Worm (Caenorhabditis elegans) whole organism, mixed stage, embryonic: ENCODE results near the gene che-12.
A peak's percentile ranks its signal among the peaks of the same experiment; 100 is the strongest.

Experiments
- M03D4.4 ChIP-seq: sonication (generic microtip); optimal IDR thresholded peaks from 2 replicates; lab custom pipeline; 2017; ENCODE audit warnings: mild to moderate bottlenecking, missing genetic modification characterization, missing compliant biosample characterization
- bed-3 ChIP-seq: fragments of 200-800 bp; sonication (Bioruptor generic); optimal IDR thresholded peaks from 3 replicates; lab custom pipeline; 2018; ENCODE audit warnings: mild to moderate bottlenecking, missing genetic modification characterization, moderate library complexity, missing compliant biosample characterization
- blmp-1 ChIP-seq: fragments of 150-350 bp; optimal IDR thresholded peaks from 2 replicates; lab custom pipeline; 2014; ENCODE audit warnings: missing biosample characterization, missing genetic modification characterization
- ceh-39 ChIP-seq: fragments of 150-350 bp; optimal IDR thresholded peaks from 2 replicates; lab custom pipeline; 2014; ENCODE audit warnings: missing biosample characterization, missing genetic modification characterization
- ceh-43 ChIP-seq: fragments of 200-800 bp; sonication (Bioruptor generic); optimal IDR thresholded peaks from 2 replicates; lab custom pipeline; 2018; ENCODE audit warnings: mild to moderate bottlenecking, missing genetic modification characterization, moderate library complexity, missing compliant biosample characterization
- ceh-83 ChIP-seq: fragments of 200-800 bp; sonication (Bioruptor generic); optimal IDR thresholded peaks from 2 replicates; lab custom pipeline; 2018; ENCODE audit warnings: mild to moderate bottlenecking, missing genetic modification characterization, missing compliant biosample characterization
- ces-1 ChIP-seq: fragments of 150-350 bp; optimal IDR thresholded peaks from 2 replicates; lab custom pipeline; 2014; ENCODE audit warnings: missing biosample characterization, missing genetic modification reagents, missing genetic modification characterization
- cnd-1 ChIP-seq: fragments of 200-800 bp; sonication (Bioruptor generic); optimal IDR thresholded peaks from 2 replicates; lab custom pipeline; 2018; ENCODE audit warnings: mild to moderate bottlenecking, missing genetic modification characterization, missing compliant biosample characterization
- drap-1 ChIP-seq: fragments of 200-800 bp; sonication (Bioruptor generic); optimal IDR thresholded peaks from 3 replicates; lab custom pipeline; 2018; ENCODE audit warnings: mild to moderate bottlenecking, missing genetic modification characterization, missing compliant biosample characterization
- elt-1 ChIP-seq: sonication (generic microtip); optimal IDR thresholded peaks from 2 replicates; lab custom pipeline; 2017; ENCODE audit warnings: missing genetic modification characterization, mild to moderate bottlenecking, missing compliant biosample characterization, antibody characterized with exemption, moderate library complexity, borderline replicate concordance; ENCODE audit not compliant: insufficient read depth
- elt-3 ChIP-seq: fragments of 150-350 bp; optimal IDR thresholded peaks from 2 replicates; lab custom pipeline; 2014; ENCODE audit warnings: missing biosample characterization, missing genetic modification characterization
- flh-1 ChIP-seq: fragments of 200-800 bp; sonication (Bioruptor generic); optimal IDR thresholded peaks from 2 replicates; lab custom pipeline; 2018; ENCODE audit warnings: mild to moderate bottlenecking, missing genetic modification characterization, moderate library complexity, missing compliant biosample characterization
- lin-13 ChIP-seq: fragments of 150-350 bp; optimal IDR thresholded peaks from 2 replicates; lab custom pipeline; 2014; ENCODE audit warnings: missing biosample characterization, missing genetic modification characterization
- lin-32 ChIP-seq: fragments of 200-800 bp; sonication (Bioruptor generic); optimal IDR thresholded peaks from 2 replicates; lab custom pipeline; 2018; ENCODE audit warnings: mild to moderate bottlenecking, missing genetic modification characterization, missing compliant biosample characterization
- lsy-2 ChIP-seq: fragments of 150-350 bp; optimal IDR thresholded peaks from 2 replicates; lab custom pipeline; 2014; ENCODE audit warnings: missing biosample characterization, missing genetic modification characterization
- mab-5 ChIP-seq: fragments of 150-350 bp; optimal IDR thresholded peaks from 2 replicates; lab custom pipeline; 2014; ENCODE audit warnings: missing biosample characterization, missing genetic modification characterization
- mep-1 ChIP-seq: fragments of 150-350 bp; optimal IDR thresholded peaks from 2 replicates; lab custom pipeline; 2017; ENCODE audit warnings: missing biosample characterization, missing genetic modification reagents, missing genetic modification characterization, inconsistent platforms
- nhr-2 ChIP-seq: fragments of 150-350 bp; optimal IDR thresholded peaks from 2 replicates; lab custom pipeline; 2014; ENCODE audit warnings: missing biosample characterization, missing genetic modification characterization
- nhr-28 ChIP-seq: fragments of 150-350 bp; optimal IDR thresholded peaks from 2 replicates; lab custom pipeline; 2014; ENCODE audit warnings: missing biosample characterization, missing genetic modification characterization
- nhr-76 ChIP-seq: sonication (generic microtip); optimal IDR thresholded peaks from 2 replicates; lab custom pipeline; 2017; ENCODE audit warnings: missing biosample characterization, missing genetic modification characterization
- pha-4 ChIP-seq: fragments of 150-350 bp; optimal IDR thresholded peaks from 2 replicates; lab custom pipeline; 2018; ENCODE audit warnings: missing biosample characterization, missing genetic modification reagents, missing genetic modification characterization
- sem-2 ChIP-seq: fragments of 200-800 bp; sonication (Bioruptor generic); optimal IDR thresholded peaks from 2 replicates; lab custom pipeline; 2018; ENCODE audit warnings: mild to moderate bottlenecking, missing genetic modification characterization, missing compliant biosample characterization
- snpc-4 ChIP-seq: fragments of 150-350 bp; optimal IDR thresholded peaks from 2 replicates; lab custom pipeline; 2014; ENCODE audit warnings: missing biosample characterization, missing genetic modification characterization
- sptf-1 ChIP-seq: sonication (generic microtip); optimal IDR thresholded peaks from 2 replicates; lab custom pipeline; 2017; ENCODE audit warnings: mild to moderate bottlenecking, missing genetic modification characterization, moderate library complexity, missing compliant biosample characterization
- tbx-8 ChIP-seq: fragments of 200-800 bp; sonication (Bioruptor generic); optimal IDR thresholded peaks from 2 replicates; lab custom pipeline; 2018; ENCODE audit warnings: mild to moderate bottlenecking, missing genetic modification characterization, moderate library complexity, missing compliant biosample characterization
- unc-120 ChIP-seq: sonication (generic microtip); optimal IDR thresholded peaks from 2 replicates; lab custom pipeline; 2017; ENCODE audit warnings: missing genetic modification characterization, missing compliant biosample characterization; ENCODE audit not compliant: poor library complexity, severe bottlenecking
- unc-39 ChIP-seq: fragments of 150-350 bp; optimal IDR thresholded peaks from 2 replicates; lab custom pipeline; 2014; ENCODE audit warnings: missing biosample characterization, missing genetic modification characterization
- unc-62 ChIP-seq: fragments of 150-350 bp; optimal IDR thresholded peaks from 2 replicates; lab custom pipeline; 2014; ENCODE audit warnings: missing biosample characterization, missing genetic modification reagents, missing genetic modification characterization
- zip-8 ChIP-seq: fragments of 150-350 bp; optimal IDR thresholded peaks from 2 replicates; lab custom pipeline; 2014; ENCODE audit warnings: missing biosample characterization, missing genetic modification characterization
- ztf-11 ChIP-seq: fragments of 150-350 bp; optimal IDR thresholded peaks from 2 replicates; lab custom pipeline; 2014; ENCODE audit warnings: missing biosample characterization, missing genetic modification characterization

Gene che-12

ce11 chrV:10276038-10276437 lies 31.1 kb downstream of the che-12 start:
- no peak for TF ChIP-seq sptf-1 (tag; lab: Kevin White, UChicago)
- no peak for TF ChIP-seq unc-39 (tag; lab: Kevin White, UChicago)
- no peak for TF ChIP-seq sem-2 (GFP tag; lab: Kevin White, UChicago)
- TF ChIP-seq ceh-43 (GFP tag; lab: Kevin White, UChicago) = no peak
- no peak for TF ChIP-seq elt-1 (tag; lab: Kevin White, UChicago)
- TF ChIP-seq nhr-2 (tag; lab: Kevin White, UChicago) = no peak
- no peak for TF ChIP-seq mab-5 (tag; lab: Kevin White, UChicago)
- TF ChIP-seq snpc-4 (tag; lab: Kevin White, UChicago) = no peak
- TF ChIP-seq unc-62 (GFP tag; lab: Kevin White, UChicago) = no peak
- no peak for TF ChIP-seq flh-1 (GFP tag; lab: Kevin White, UChicago)
- no peak for TF ChIP-seq ces-1 (GFP tag; lab: Kevin White, UChicago)
- TF ChIP-seq bed-3 (GFP tag; lab: Kevin White, UChicago) = no peak
- TF ChIP-seq elt-3 (tag; lab: Kevin White, UChicago) = no peak
- TF ChIP-seq nhr-76 = no peak
- TF ChIP-seq drap-1 (GFP tag; lab: Kevin White, UChicago) = no peak
- TF ChIP-seq lsy-2 = no peak
- TF ChIP-seq ceh-83 = no peak
- no peak for TF ChIP-seq cnd-1 (tag; lab: Kevin White, UChicago)
- TF ChIP-seq, all 35 proteins: peak for 0

- TF ChIP-seq lin-32 (no peak), M03D4.4 (tag; lab: Kevin White, UChicago) (no peak), ceh-39 (tag; lab: Kevin White, UChicago) (no peak), ztf-11 (tag; lab: Kevin White, UChicago) (no peak), lin-13 (tag; lab: Kevin White, UChicago) (no peak), drap-1 (GFP tag; lab: Kevin White, UChicago) (no peak), mab-5 (tag; lab: Kevin White, UChicago) (no peak), sptf-1 (tag; lab: Kevin White, UChicago) (no peak), mep-1 (tag; lab: Kevin White, UChicago) (no peak), blmp-1 (no peak), nhr-28 (tag; lab: Kevin White, UChicago) (no peak), zip-8 (tag; lab: Kevin White, UChicago) (no peak), ces-1 (GFP tag; lab: Kevin White, UChicago) (no peak), bed-3 (GFP tag; lab: Kevin White, UChicago) (no peak)
These were observed 31.6 kb downstream of the che-12 start, which contains the start of gene Y22F5A.11 for ce11 chrV:10275619-10276018. TSS of gene Y22F5A.11 (minus strand) at chrV:10275646.

ce11 chrV:10273837-10274236 lies 33.3 kb downstream of the che-12 start:
- no peak for TF ChIP-seq cnd-1 (tag; lab: Kevin White, UChicago)
- TF ChIP-seq lsy-2 = no peak
- no peak for TF ChIP-seq lin-13 (tag; lab: Kevin White, UChicago)
- TF ChIP-seq mep-1 (tag; lab: Kevin White, UChicago) = peak; percentile 51
- peak; percentile 61 for TF ChIP-seq ces-1 (GFP tag; lab: Kevin White, UChicago)

DNA sequence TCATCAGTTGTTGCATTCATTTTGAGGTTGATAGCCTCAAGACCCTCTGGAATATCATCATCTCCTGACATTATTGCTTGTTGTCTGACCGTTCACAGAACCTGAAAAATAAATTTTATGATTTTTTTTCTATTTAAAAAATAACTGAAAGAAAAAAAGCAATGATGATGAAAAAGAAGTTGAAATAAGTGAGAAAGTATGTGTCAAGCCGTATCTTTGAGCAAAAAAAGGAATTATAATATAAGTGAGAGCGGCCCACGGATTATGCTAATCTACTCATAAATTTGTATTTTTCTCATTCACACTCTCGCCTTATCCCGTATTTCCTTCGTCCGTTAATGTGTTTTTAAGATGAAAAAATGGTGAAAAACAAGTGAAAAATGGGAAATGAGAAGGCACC lies 37.0 kb downstream of the che-12 start, which contains the start of gene ric-4:
ric-4 (minus strand) TSS at position 101 of the 400 bp plus-strand sequence.
- TF ChIP-seq ces-1 (GFP tag; lab: Kevin White, UChicago) = peak; percentile 2
- no peak for TF ChIP-seq drap-1 (GFP tag; lab: Kevin White, UChicago)

ce11 chrV:10266050-10266449 lies 41.1 kb downstream of the che-12 start:
- peak; percentile 67 for TF ChIP-seq ces-1 (GFP tag; lab: Kevin White, UChicago)
- TF ChIP-seq sptf-1 (tag; lab: Kevin White, UChicago) = no peak

- TF ChIP-seq drap-1 (GFP tag; lab: Kevin White, UChicago) = no peak
- TF ChIP-seq flh-1 (GFP tag; lab: Kevin White, UChicago) = no peak
- TF ChIP-seq ces-1 (GFP tag; lab: Kevin White, UChicago) = peak; percentile 52
- no peak for TF ChIP-seq blmp-1
These were observed 42.2 kb downstream of the che-12 start for ce11 chrV:10265019-10265418.

- TF ChIP-seq tbx-8 (GFP tag; lab: Kevin White, UChicago) (no peak), unc-120 (tag; lab: Kevin White, UChicago) (no peak), ceh-83 (no peak), sem-2 (GFP tag; lab: Kevin White, UChicago) (no peak), nhr-2 (tag; lab: Kevin White, UChicago) (no peak), pha-4 (tag; lab: Kevin White, UChicago) (no peak), mab-5 (tag; lab: Kevin White, UChicago) (no peak), ceh-39 (tag; lab: Kevin White, UChicago) (no peak), drap-1 (GFP tag; lab: Kevin White, UChicago) (no peak), unc-39 (tag; lab: Kevin White, UChicago) (no peak), ceh-43 (GFP tag; lab: Kevin White, UChicago) (no peak), nhr-76 (no peak), bed-3 (GFP tag; lab: Kevin White, UChicago) (no peak), sptf-1 (tag; lab: Kevin White, UChicago) (no peak), snpc-4 (tag; lab: Kevin White, UChicago) (no peak), ztf-11 (tag; lab: Kevin White, UChicago) (no peak), lin-13 (tag; lab: Kevin White, UChicago) (no peak), cnd-1 (tag; lab: Kevin White, UChicago) (no peak), blmp-1 (no peak)
These were observed 46.7 kb downstream of the che-12 start, which contains the start of gene sri-18 for ce11 chrV:10260460-10260859. TSS of gene sri-18 (minus strand) at chrV:10260560.
